Fruit fly (Drosophila melanogaster) whole organism, embryonic: ENCODE measurements around the gene Rpp14a.

Experiments used
- Ada2b ChIP-seq: fragments of 200-800 bp; sonication (Bioruptor generic); IDR thresholded peaks from 2 replicates; pipeline ENCODE4 v1.3.6; 2022; ENCODE audit warnings: missing biosample characterization, missing genetic modification characterization
- Atf6 ChIP-seq: fragments of 200-800 bp; sonication (Bioruptor generic); IDR thresholded peaks from 2 replicates; pipeline ENCODE4 v1.3.6; 2022; ENCODE audit warnings: missing biosample characterization, missing genetic modification characterization
- CG10267 ChIP-seq: fragments of 200-800 bp; sonication (Bioruptor generic); optimal IDR thresholded peaks from 2 replicates; lab custom pipeline; 2018; ENCODE audit warnings: missing biosample characterization, mild to moderate bottlenecking, missing genetic modification characterization, moderate library complexity
- CG10959 ChIP-seq: fragments of 200-800 bp; sonication (Bioruptor generic); IDR thresholded peaks from 2 replicates; pipeline ENCODE4 v1.3.6; 2022; ENCODE audit warnings: missing biosample characterization, missing genetic modification characterization
- CG11085 ChIP-seq: fragments of 200-800 bp; sonication (Bioruptor generic); IDR thresholded peaks from 2 replicates; pipeline ENCODE4 v1.3.6; 2022; ENCODE audit warnings: missing biosample characterization, missing genetic modification characterization
- CG13123 ChIP-seq: fragments of 200-800 bp; sonication (Bioruptor generic); optimal IDR thresholded peaks from 2 replicates; lab custom pipeline; 2016; ENCODE audit warnings: missing biosample characterization, missing genetic modification characterization
- CG2129 ChIP-seq: fragments of 200-800 bp; sonication (Bioruptor generic); IDR thresholded peaks from 2 replicates; pipeline ENCODE4 v1.3.6; 2022; ENCODE audit warnings: missing biosample characterization, missing genetic modification characterization; ENCODE audit not compliant: partially characterized antibody
- CG2199 ChIP-seq: fragments of 200-800 bp; sonication (Bioruptor generic); IDR thresholded peaks from 3 replicates; pipeline ENCODE4 v1.3.6; 2022; ENCODE audit warnings: missing biosample characterization, missing genetic modification characterization
- CG2678 ChIP-seq: fragments of 200-800 bp; sonication (Bioruptor generic); optimal IDR thresholded peaks from 3 replicates; lab custom pipeline; 2019; ENCODE audit warnings: missing biosample characterization, mild to moderate bottlenecking, missing genetic modification characterization, moderate library complexity
- CG31224 ChIP-seq: fragments of 200-800 bp; sonication (Bioruptor generic); IDR thresholded peaks from 2 replicates; pipeline ENCODE4 v1.3.6; 2022; ENCODE audit warnings: missing biosample characterization, missing genetic modification characterization
- CG31388 ChIP-seq: fragments of 200-800 bp; sonication (Bioruptor generic); optimal IDR thresholded peaks from 2 replicates; lab custom pipeline; 2016; ENCODE audit warnings: missing biosample characterization, missing genetic modification characterization
- CG3838 ChIP-seq: fragments of 200-800 bp; sonication (Bioruptor generic); optimal IDR thresholded peaks from 3 replicates; lab custom pipeline; 2016; ENCODE audit warnings: missing biosample characterization, missing genetic modification characterization
- CG5180 ChIP-seq: fragments of 200-800 bp; sonication (Bioruptor generic); optimal IDR thresholded peaks from 3 replicates; lab custom pipeline; 2017; ENCODE audit warnings: missing biosample characterization, missing genetic modification characterization, mild to moderate bottlenecking, moderate library complexity, missing genetic modification reagents
- CG6765 ChIP-seq: fragments of 200-800 bp; sonication (Bioruptor generic); optimal IDR thresholded peaks from 3 replicates; lab custom pipeline; 2017; ENCODE audit warnings: missing biosample characterization, mild to moderate bottlenecking, missing genetic modification characterization
- CG7839 ChIP-seq: fragments of 200-800 bp; sonication (Bioruptor generic); optimal IDR thresholded peaks from 3 replicates; lab custom pipeline; 2018; ENCODE audit warnings: missing biosample characterization, mild to moderate bottlenecking, missing genetic modification characterization, moderate library complexity
- CG7928 ChIP-seq: fragments of 200-800 bp; sonication (Bioruptor generic); optimal IDR thresholded peaks from 2 replicates; lab custom pipeline; 2017; ENCODE audit warnings: missing biosample characterization, mild to moderate bottlenecking, missing genetic modification characterization
- CG8388 ChIP-seq: fragments of 200-800 bp; sonication (Bioruptor generic); optimal IDR thresholded peaks from 2 replicates; lab custom pipeline; 2019; ENCODE audit warnings: missing biosample characterization, mild to moderate bottlenecking, missing genetic modification characterization, moderate library complexity
- CG9932 ChIP-seq: fragments of 200-800 bp; sonication (Bioruptor generic); IDR thresholded peaks from 2 replicates; pipeline ENCODE4 v1.3.6; 2022; ENCODE audit warnings: missing biosample characterization, missing genetic modification characterization
- Dek ChIP-seq: fragments of 200-800 bp; sonication (Bioruptor generic); optimal IDR thresholded peaks from 3 replicates; lab custom pipeline; 2019; ENCODE audit warnings: missing biosample characterization, mild to moderate bottlenecking, missing genetic modification characterization, moderate library complexity
- Drgx ChIP-seq: fragments of 200-800 bp; sonication (Bioruptor generic); IDR thresholded peaks from 2 replicates; pipeline ENCODE4 v1.3.6; 2022; ENCODE audit warnings: missing biosample characterization, missing genetic modification characterization
- ERR ChIP-seq: fragments of 200-800 bp; sonication (Bioruptor generic); optimal IDR thresholded peaks from 2 replicates; lab custom pipeline; 2016; ENCODE audit warnings: missing biosample characterization, missing genetic modification characterization
- GATAe ChIP-seq: fragments of 200-800 bp; sonication (Bioruptor generic); conservative IDR thresholded peaks from 2 replicates; pipeline ENCODE4 v1.3.6; 2022; ENCODE audit warnings: missing biosample characterization, missing genetic modification characterization
- Gsc ChIP-seq: fragments of 200-800 bp; sonication (Bioruptor generic); IDR thresholded peaks from 2 replicates; pipeline ENCODE4 v1.3.6; 2022; ENCODE audit warnings: missing biosample characterization, missing genetic modification characterization
- MBD-R2 ChIP-seq: fragments of 200-800 bp; sonication (Bioruptor generic); IDR thresholded peaks from 2 replicates; pipeline ENCODE4 v1.3.6; 2022; ENCODE audit warnings: missing biosample characterization, missing genetic modification characterization
- Med ChIP-seq: fragments of 200-800 bp; sonication (Bioruptor generic); peaks from one replicate; lab custom pipeline; 2016; ENCODE audit warnings: missing biosample characterization, missing genetic modification characterization, mild to moderate bottlenecking, inconsistent platforms, moderate library complexity
- Ptx1 ChIP-seq: fragments of 200-800 bp; sonication (Bioruptor generic); IDR thresholded peaks from 2 replicates; pipeline ENCODE4 v1.3.6; 2022; ENCODE audit warnings: missing biosample characterization, missing genetic modification characterization
- Ravus ChIP-seq: fragments of 200-800 bp; sonication (Bioruptor generic); IDR thresholded peaks from 2 replicates; pipeline ENCODE4 v1.3.6; 2022; ENCODE audit warnings: missing biosample characterization, missing genetic modification characterization
- Vsx1 ChIP-seq: fragments of 200-800 bp; sonication (Bioruptor generic); optimal IDR thresholded peaks from 2 replicates; lab custom pipeline; 2017; ENCODE audit warnings: missing biosample characterization, mild to moderate bottlenecking, missing genetic modification characterization, missing genetic modification reagents
- Xbp1 ChIP-seq: fragments of 200-800 bp; sonication (Bioruptor generic); optimal IDR thresholded peaks from 3 replicates; lab custom pipeline; 2016; ENCODE audit warnings: missing biosample characterization, mild to moderate bottlenecking, missing genetic modification characterization
- Xrp1 ChIP-seq: fragments of 200-800 bp; sonication (Bioruptor generic); IDR thresholded peaks from 2 replicates; pipeline ENCODE4 v1.3.6; 2022; ENCODE audit warnings: missing biosample characterization, missing genetic modification characterization
- YL-1 ChIP-seq: fragments of 200-800 bp; sonication (Bioruptor generic); optimal IDR thresholded peaks from 3 replicates; lab custom pipeline; 2017; ENCODE audit warnings: missing biosample characterization, mild to moderate bottlenecking, missing genetic modification characterization
- bcd ChIP-seq: fragments of 200-800 bp; sonication (Bioruptor generic); optimal IDR thresholded peaks from 2 replicates; lab custom pipeline; 2017; ENCODE audit warnings: missing biosample characterization, mild to moderate bottlenecking, missing genetic modification characterization
- caup ChIP-seq: fragments of 200-800 bp; sonication (Bioruptor generic); optimal IDR thresholded peaks from 3 replicates; lab custom pipeline; 2017; ENCODE audit warnings: missing biosample characterization, mild to moderate bottlenecking, missing genetic modification characterization, moderate library complexity; ENCODE audit not compliant: severe bottlenecking
- cwo ChIP-seq: fragments of 200-800 bp; sonication (Bioruptor generic); optimal IDR thresholded peaks from 3 replicates; lab custom pipeline; 2017; ENCODE audit warnings: missing biosample characterization, missing genetic modification characterization, mild to moderate bottlenecking, moderate library complexity, missing genetic modification reagents
- dpn ChIP-seq, 2 experiments: fragments of 200-800 bp; sonication (Bioruptor generic); optimal IDR thresholded peaks; 3 replicates each; lab custom pipeline; 2016; ENCODE audit warnings: missing biosample characterization in 2 of 2, missing genetic modification characterization in 2 of 2
- grau ChIP-seq: fragments of 200-800 bp; optimal IDR thresholded peaks from 3 replicates; lab custom pipeline; 2019; ENCODE audit warnings: missing biosample characterization, mild to moderate bottlenecking, missing genetic modification characterization, moderate library complexity
- hkb ChIP-seq, 2 experiments: fragments of 200-800 bp in 1 of 2; fragments of >200 bp in 1 of 2; sonication (Bioruptor generic) in 1 of 2; IDR thresholded peaks in 1 of 2; optimal IDR thresholded peaks in 1 of 2; 2 replicates each; pipeline versions ENCODE4 v1.3.6 to Lab custom; 2017 to 2022; ENCODE audit warnings: missing biosample characterization in 1 of 2, missing genetic modification characterization in 1 of 2
- lilli ChIP-seq: fragments of 200-800 bp; sonication (Bioruptor generic); optimal IDR thresholded peaks from 3 replicates; lab custom pipeline; 2016; ENCODE audit warnings: missing biosample characterization, missing genetic modification characterization
- peb ChIP-seq: fragments of 200-800 bp; sonication (Bioruptor generic); IDR thresholded peaks from 2 replicates; pipeline ENCODE4 v1.3.6; 2022; ENCODE audit warnings: missing biosample characterization, missing genetic modification characterization
- prd ChIP-seq, 3 experiments: fragments of >200 bp in 2 of 3; fragments of 200-800 bp in 1 of 3; sonication (Bioruptor generic) in 1 of 3; optimal IDR thresholded peaks in 2 of 3; IDR thresholded peaks in 1 of 3; 2 replicates in 2 of 3; 3 replicates in 1 of 3; pipeline versions ENCODE4 v1.3.6 to Lab custom; 2017 to 2022; ENCODE audit warnings: missing biosample characterization in 1 of 3, missing genetic modification characterization in 1 of 3
- ranshi ChIP-seq: fragments of 200-800 bp; sonication (Bioruptor generic); IDR thresholded peaks from 2 replicates; pipeline ENCODE4 v1.3.6; 2022; ENCODE audit warnings: missing biosample characterization, missing genetic modification characterization
- repo ChIP-seq: fragments of 200-800 bp; sonication (Bioruptor generic); optimal IDR thresholded peaks from 2 replicates; lab custom pipeline; 2016; ENCODE audit warnings: missing biosample characterization, missing genetic modification characterization
- sd ChIP-seq: fragments of 200-800 bp; sonication (Bioruptor generic); optimal IDR thresholded peaks from 3 replicates; lab custom pipeline; 2018; ENCODE audit warnings: missing biosample characterization, mild to moderate bottlenecking, missing genetic modification characterization, moderate library complexity
- sens ChIP-seq: fragments of 200-800 bp; sonication (Bioruptor generic); peaks from one replicate; lab custom pipeline; 2016; ENCODE audit warnings: missing biosample characterization, missing genetic modification characterization
- slbo ChIP-seq: fragments of 200-800 bp; sonication (Bioruptor generic); IDR thresholded peaks from 2 replicates; pipeline ENCODE4 v1.3.6; 2022; ENCODE audit warnings: missing biosample characterization, missing genetic modification characterization
- sug ChIP-seq: fragments of 200-800 bp; optimal IDR thresholded peaks from 2 replicates; lab custom pipeline; 2019; ENCODE audit warnings: missing biosample characterization, mild to moderate bottlenecking, missing genetic modification characterization, moderate library complexity
- tap ChIP-seq: fragments of 200-800 bp; optimal IDR thresholded peaks from 3 replicates; lab custom pipeline; 2019; ENCODE audit warnings: missing biosample characterization, mild to moderate bottlenecking, missing genetic modification characterization, moderate library complexity

Rpp14a gene

DNA sequence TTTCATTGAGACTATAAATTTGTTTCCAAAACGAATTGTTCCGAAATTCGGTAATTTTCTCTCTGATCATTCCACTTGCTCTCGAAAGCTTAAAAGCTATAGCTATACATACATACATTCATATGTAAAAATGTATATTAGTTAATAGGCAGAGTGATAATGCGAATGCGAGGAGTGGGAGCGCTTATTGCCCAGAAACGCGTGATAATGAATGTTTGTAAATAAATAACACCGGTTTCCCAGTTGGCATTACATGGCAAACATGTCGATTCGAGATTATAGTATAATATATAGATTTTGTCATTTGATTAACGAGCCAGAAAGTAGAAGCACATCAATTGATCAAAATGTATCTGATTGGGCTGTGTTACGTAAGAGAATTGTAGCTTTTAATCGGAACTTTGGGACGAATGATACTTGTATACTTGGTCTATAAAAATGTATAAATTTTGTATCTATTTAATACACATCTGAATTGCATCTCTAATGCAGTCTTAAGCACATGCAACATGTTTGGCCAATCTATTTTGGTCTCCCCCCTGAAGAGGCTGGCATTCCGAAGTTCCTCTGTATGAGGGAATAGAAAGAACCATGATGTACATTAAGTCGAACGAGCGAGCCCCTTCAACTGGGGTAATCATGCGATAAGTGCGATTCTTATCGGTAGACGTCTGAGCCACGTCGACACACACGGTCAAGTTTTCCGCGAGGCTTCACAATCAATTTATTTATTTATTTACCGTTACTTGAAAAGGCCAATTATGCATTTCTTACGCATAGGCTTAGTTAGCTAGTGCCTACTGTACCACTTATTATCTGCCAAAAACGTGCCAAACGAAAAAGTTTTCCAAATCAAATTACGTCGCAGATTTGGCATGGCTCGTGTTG, 43.8 kb upstream of the Rpp14a start (continued):
- no peak for TF ChIP-seq CG10267 (tag; lab: Kevin White, UChicago)
- TF ChIP-seq CG7839 (tag; lab: Kevin White, UChicago): peak; percentile 6
- no peak for TF ChIP-seq CG2129 (GFP tag; lab: Robert Waterston, UW)
- TF ChIP-seq CG8388 (GFP tag; lab: Kevin White, UChicago): no peak
- TF ChIP-seq ranshi: peak; percentile 23; the same call in 1 of the 2 replicates
- TF ChIP-seq CG11085 (GFP tag; lab: Robert Waterston, UW): 0 out of 2 replicates have a peak, but pooled peaks have one; percentile 39
- no peak for TF ChIP-seq CG7928 (GFP tag; lab: Kevin White, UChicago)
- TF ChIP-seq Med: peak; percentile 91
- TF ChIP-seq CG10959 (GFP tag; lab: Robert Waterston, UW): no peak
- TF ChIP-seq GATAe (GFP tag; lab: Robert Waterston, UW): peak; percentile 38; the same call in 1 of the 2 replicates
- TF ChIP-seq bcd (GFP tag; lab: Kevin White, UChicago): peak; percentile 23
- peak; percentile 31 for TF ChIP-seq CG6765 (GFP tag; lab: Kevin White, UChicago)
- TF ChIP-seq Ptx1: 0 out of 2 replicates have a peak, but pooled peaks have one; percentile 32
- peak; percentile 18 for TF ChIP-seq Xbp1
- peak; percentile 59 for TF ChIP-seq sens (GFP tag; lab: Kevin White, UChicago)
- TF ChIP-seq grau (tag; lab: Kevin White, UChicago): peak; percentile 80
- TF ChIP-seq Gsc (GFP tag; lab: Robert Waterston, UW): no peak
- 0 out of 2 replicates have a peak, but pooled peaks have one; percentile 5 for TF ChIP-seq Xrp1 (GFP tag; lab: Robert Waterston, UW)
- peak; percentile 17 for TF ChIP-seq YL-1 (GFP tag; lab: Kevin White, UChicago)
- TF ChIP-seq lilli (GFP tag; lab: Kevin White, UChicago): peak; percentile 19
- TF ChIP-seq sug (tag; lab: Kevin White, UChicago): peak; percentile 25
- TF ChIP-seq Ravus (GFP tag; lab: Robert Waterston, UW): no peak
- TF ChIP-seq Dek (tag; lab: Kevin White, UChicago): peak; percentile 20
- peak; percentile 20 for TF ChIP-seq Vsx1 (GFP tag; lab: Kevin White, UChicago)
- peak; percentile 39 for TF ChIP-seq sd (tag; lab: Kevin White, UChicago)
- TF ChIP-seq slbo: peak; percentile 48; the same call in 1 of the 2 replicates
- peak; percentile 7 for TF ChIP-seq caup (GFP tag; lab: Kevin White, UChicago)
- TF ChIP-seq MBD-R2 (GFP tag; lab: Robert Waterston, UW): no peak; the same call in 1 of the 2 replicates
- peak; percentile 43 for TF ChIP-seq CG31224 (GFP tag; lab: Robert Waterston, UW)
- TF ChIP-seq ERR (GFP tag; lab: Kevin White, UChicago): peak; percentile 32
- TF ChIP-seq hkb (optimal IDR thresholded peaks at IDR 0.05; lab: Kevin White, UChicago): no peak
- peak; percentile 47 for TF ChIP-seq hkb (GFP tag; IDR thresholded peaks at IDR 0.05; lab: Robert Waterston, UW)
- TF ChIP-seq tap (tag; lab: Kevin White, UChicago): no peak
- TF ChIP-seq CG2199: no peak
- TF ChIP-seq CG3838 (GFP tag; lab: Kevin White, UChicago): no peak
- TF ChIP-seq CG2678 (tag; lab: Kevin White, UChicago): peak; percentile 49
- TF ChIP-seq dpn (GFP tag; optimal IDR thresholded peaks at IDR 0.05; lab: Kevin White, UChicago): peak in 1 of 2 experiments; percentile 19
- TF ChIP-seq Drgx (GFP tag; lab: Robert Waterston, UW): peak; percentile 59
- TF ChIP-seq prd (optimal IDR thresholded peaks at IDR 0.05; lab: Kevin White, UChicago): no peak
- peak; percentile 35; the same call in 1 of the 3 replicates for TF ChIP-seq prd (GFP tag; IDR thresholded peaks at IDR 0.05; lab: Robert Waterston, UW)
- TF ChIP-seq CG13123 (GFP tag; lab: Kevin White, UChicago): no peak
- TF ChIP-seq cwo (GFP tag; lab: Kevin White, UChicago): peak; percentile 95
- TF ChIP-seq CG5180 (GFP tag; lab: Kevin White, UChicago): no peak
- TF ChIP-seq peb: no peak
- peak; percentile 73 for TF ChIP-seq CG9932 (GFP tag; lab: Robert Waterston, UW)
- 0 out of 2 replicates have a peak, but pooled peaks have one; percentile 25 for TF ChIP-seq Ada2b
- TF ChIP-seq Atf6 (GFP tag; lab: Robert Waterston, UW): peak; percentile 54
- TF ChIP-seq repo (GFP tag; lab: Kevin White, UChicago): no peak
- no peak for TF ChIP-seq CG31388 (GFP tag; lab: Kevin White, UChicago)
